Fruit fly (Drosophila melanogaster) whole organism, pupa: ENCODE results near the gene ro.

Experiments
- CG10348 ChIP-seq: fragments of 200-800 bp; sonication (Bioruptor generic); IDR thresholded peaks from 2 replicates; pipeline ENCODE4 v1.3.6; 2022; ENCODE audit warnings: missing biosample characterization, missing genetic modification characterization
- CG12605 ChIP-seq: fragments of 200-800 bp; sonication (Bioruptor generic); IDR thresholded peaks from 2 replicates; pipeline ENCODE4 v1.3.6; 2022; ENCODE audit warnings: missing biosample characterization, missing genetic modification characterization
- CG13204 ChIP-seq: fragments of 200-800 bp; sonication (Bioruptor generic); optimal IDR thresholded peaks from 2 replicates; lab custom pipeline; 2018; ENCODE audit warnings: missing biosample characterization, mild to moderate bottlenecking, missing genetic modification characterization, moderate library complexity
- CG14655 ChIP-seq: fragments of 200-800 bp; sonication (Bioruptor generic); optimal IDR thresholded peaks from 3 replicates; lab custom pipeline; 2017; ENCODE audit warnings: mild to moderate bottlenecking, missing biosample characterization, missing genetic modification reagents, missing genetic modification characterization
- CG15710 ChIP-seq: fragments of 200-800 bp; sonication (Bioruptor generic); optimal IDR thresholded peaks from 2 replicates; lab custom pipeline; 2018; ENCODE audit warnings: missing biosample characterization, mild to moderate bottlenecking, missing genetic modification characterization, moderate library complexity
- CG17806 ChIP-seq: fragments of 200-800 bp; sonication (Bioruptor generic); optimal IDR thresholded peaks from 2 replicates; lab custom pipeline; 2018; ENCODE audit warnings: missing biosample characterization, mild to moderate bottlenecking, missing genetic modification characterization, moderate library complexity
- CG32121 ChIP-seq: fragments of 200-800 bp; sonication (Bioruptor generic); IDR thresholded peaks from 2 replicates; pipeline ENCODE4 v1.3.6; 2022; ENCODE audit warnings: missing biosample characterization, missing genetic modification characterization
- CG34367 ChIP-seq: fragments of 200-800 bp; sonication (Bioruptor generic); optimal IDR thresholded peaks from 2 replicates; lab custom pipeline; 2018; ENCODE audit warnings: missing biosample characterization, mild to moderate bottlenecking, missing genetic modification characterization
- CG4496 ChIP-seq: fragments of 200-800 bp; sonication (Bioruptor generic); IDR thresholded peaks from 3 replicates; pipeline ENCODE4 v1.3.6; 2022; ENCODE audit warnings: missing biosample characterization, missing genetic modification characterization
- CG8159 ChIP-seq: fragments of 200-800 bp; sonication (Bioruptor generic); optimal IDR thresholded peaks from 3 replicates; lab custom pipeline; 2018; ENCODE audit warnings: missing biosample characterization, mild to moderate bottlenecking, missing genetic modification characterization, moderate library complexity
- CG8301 ChIP-seq: fragments of 200-800 bp; sonication (Bioruptor generic); optimal IDR thresholded peaks from 2 replicates; lab custom pipeline; 2018; ENCODE audit warnings: missing biosample characterization, mild to moderate bottlenecking, missing genetic modification characterization
- CG9948 ChIP-seq: fragments of 200-800 bp; sonication (Bioruptor generic); optimal IDR thresholded peaks from 2 replicates; lab custom pipeline; 2018; ENCODE audit warnings: missing biosample characterization, mild to moderate bottlenecking, missing genetic modification characterization, moderate library complexity
- D1 ChIP-seq: fragments of 200-800 bp; sonication (Bioruptor generic); optimal IDR thresholded peaks from 2 replicates; lab custom pipeline; 2018; ENCODE audit warnings: missing biosample characterization, mild to moderate bottlenecking, missing genetic modification characterization, moderate library complexity
- EcR ChIP-seq: fragments of 200-800 bp; sonication (Bioruptor generic); optimal IDR thresholded peaks from 3 replicates; lab custom pipeline; 2019; ENCODE audit warnings: missing biosample characterization, missing genetic modification characterization, mild to moderate bottlenecking, moderate library complexity, missing genetic modification reagents
- Ets98B ChIP-seq: fragments of 200-800 bp; sonication (Bioruptor generic); IDR thresholded peaks from 2 replicates; pipeline ENCODE4 v1.3.6; 2022; ENCODE audit warnings: missing biosample characterization, missing genetic modification characterization
- Pif1A ChIP-seq: fragments of 200-800 bp; sonication (Bioruptor generic); optimal IDR thresholded peaks from 3 replicates; lab custom pipeline; 2016; ENCODE audit warnings: missing biosample characterization, missing genetic modification characterization
- Pif1B ChIP-seq: fragments of 200-800 bp; sonication (Bioruptor generic); optimal IDR thresholded peaks from 3 replicates; lab custom pipeline; 2016; ENCODE audit warnings: missing biosample characterization, missing genetic modification characterization
- Snoo ChIP-seq: fragments of 200-800 bp; sonication (Bioruptor generic); optimal IDR thresholded peaks from 3 replicates; lab custom pipeline; 2017; ENCODE audit warnings: missing biosample characterization, mild to moderate bottlenecking, missing genetic modification characterization, inconsistent platforms
- fd96Ca ChIP-seq: fragments of 200-800 bp; sonication (Bioruptor generic); IDR thresholded peaks from 3 replicates; pipeline ENCODE4 v1.3.6; 2022; ENCODE audit warnings: missing biosample characterization, missing genetic modification characterization
- gl ChIP-seq: fragments of 200-800 bp; sonication (Bioruptor generic); optimal IDR thresholded peaks from 2 replicates; lab custom pipeline; 2018; ENCODE audit warnings: missing biosample characterization, mild to moderate bottlenecking, missing genetic modification characterization
- rn ChIP-seq: fragments of 200-800 bp; sonication (Bioruptor generic); IDR thresholded peaks from 2 replicates; pipeline ENCODE4 v1.3.6; 2022; ENCODE audit warnings: missing biosample characterization, missing genetic modification characterization

Gene ro

dm6 chr3R:26888086-26888724 lies 7.2 kb upstream of the ro start:
- TF ChIP-seq Snoo (tag; lab: Kevin White, UChicago) (peak; percentile 15), CG32121 (GFP tag; lab: Robert Waterston, UW) (peak; percentile 31; the same call in 1 of the 2 replicates), CG14655 (GFP tag; lab: Kevin White, UChicago) (peak; percentile 3), gl (tag; lab: Kevin White, UChicago) (no peak), CG34367 (tag; lab: Kevin White, UChicago) (no peak)

- TF ChIP-seq CG9948 (tag; lab: Kevin White, UChicago) (no peak), D1 (tag; lab: Kevin White, UChicago) (no peak), gl (tag; lab: Kevin White, UChicago) (no peak), rn (GFP tag; lab: Robert Waterston, UW) (no peak), CG15710 (tag; lab: Kevin White, UChicago) (no peak), EcR (no peak), CG8159 (tag; lab: Kevin White, UChicago) (no peak), Pif1A (no peak), CG34367 (tag; lab: Kevin White, UChicago) (no peak), Ets98B (GFP tag; lab: Robert Waterston, UW) (no peak), CG8301 (tag; lab: Kevin White, UChicago) (no peak), CG17806 (tag; lab: Kevin White, UChicago) (no peak), Snoo (tag; lab: Kevin White, UChicago) (no peak), CG12605 (GFP tag; lab: Robert Waterston, UW) (no peak), CG10348 (no peak), CG14655 (GFP tag; lab: Kevin White, UChicago) (no peak), fd96Ca (GFP tag; lab: Robert Waterston, UW) (no peak)
- TF ChIP-seq, all 21 proteins: peak for 0
Measured at dm6 chr3R:26887155-26887554, 6.2 kb upstream of the ro start.

- TF ChIP-seq CG17806 (tag; lab: Kevin White, UChicago) (peak; percentile 82), Pif1B (GFP tag; lab: Kevin White, UChicago) (peak; percentile 77), CG12605 (GFP tag; lab: Robert Waterston, UW) (peak; percentile 64), CG14655 (GFP tag; lab: Kevin White, UChicago) (peak; percentile 90), CG13204 (GFP tag; lab: Kevin White, UChicago) (peak; percentile 58), Snoo (tag; lab: Kevin White, UChicago) (peak; percentile 58), CG15710 (tag; lab: Kevin White, UChicago) (peak; percentile 85), Pif1A (peak; percentile 62), fd96Ca (GFP tag; lab: Robert Waterston, UW) (peak; percentile 80), CG8159 (tag; lab: Kevin White, UChicago) (peak; percentile 88), CG4496 (GFP tag; lab: Robert Waterston, UW) (peak; percentile 68), EcR (peak; percentile 72), gl (tag; lab: Kevin White, UChicago) (peak; percentile 69), CG34367 (tag; lab: Kevin White, UChicago) (peak; percentile 76), rn (GFP tag; lab: Robert Waterston, UW) (peak; percentile 41), CG9948 (tag; lab: Kevin White, UChicago) (peak; percentile 88), CG32121 (GFP tag; lab: Robert Waterston, UW) (peak; percentile 68), CG8301 (tag; lab: Kevin White, UChicago) (peak; percentile 80), D1 (tag; lab: Kevin White, UChicago) (peak; percentile 36), CG10348 (no peak), Ets98B (GFP tag; lab: Robert Waterston, UW) (peak; percentile 63)
Measured at dm6 chr3R:26886283-26886689, 5.3 kb upstream of the ro start.

dm6 chr3R:26885192-26885591 lies 4.2 kb upstream of the ro start:
- TF ChIP-seq EcR (no peak), CG32121 (GFP tag; lab: Robert Waterston, UW) (no peak), CG10348 (no peak), CG17806 (tag; lab: Kevin White, UChicago) (no peak), fd96Ca (GFP tag; lab: Robert Waterston, UW) (no peak), CG8301 (tag; lab: Kevin White, UChicago) (no peak), rn (GFP tag; lab: Robert Waterston, UW) (no peak), Pif1B (GFP tag; lab: Kevin White, UChicago) (no peak), CG34367 (tag; lab: Kevin White, UChicago) (no peak), Pif1A (no peak), CG9948 (tag; lab: Kevin White, UChicago) (no peak), Snoo (tag; lab: Kevin White, UChicago) (no peak), Ets98B (GFP tag; lab: Robert Waterston, UW) (no peak), CG15710 (tag; lab: Kevin White, UChicago) (no peak), CG14655 (GFP tag; lab: Kevin White, UChicago) (no peak)

- TF ChIP-seq gl (tag; lab: Kevin White, UChicago) (no peak), CG4496 (GFP tag; lab: Robert Waterston, UW) (0 out of 3 replicates have a peak, but pooled peaks have one; percentile 16)
Measured at dm6 chr3R:26883015-26883292, 2.0 kb upstream of the ro start.
